Worm (Caenorhabditis elegans) whole organism, midembryonic: ENCODE results near the gene C18E9.2.

Experiments
- T22C8.4 ChIP-seq: fragments of 200-800 bp; sonication (Bioruptor generic); IDR thresholded peaks from 2 replicates; pipeline ENCODE4 v1.3.6; 2022; ENCODE audit warnings: missing genetic modification characterization, missing compliant biosample characterization
- cog-1 ChIP-seq: sonication (generic microtip); optimal IDR thresholded peaks from 2 replicates; lab custom pipeline; 2016; ENCODE audit warnings: missing genetic modification characterization, missing compliant biosample characterization
- flt-1 ChIP-seq: fragments of 200-800 bp; sonication (Bioruptor generic); IDR thresholded peaks from 2 replicates; pipeline ENCODE4 v1.3.6; 2022; ENCODE audit warnings: missing genetic modification characterization, missing compliant biosample characterization
- klf-2 ChIP-seq: fragments of 200-800 bp; sonication (Bioruptor generic); conservative IDR thresholded peaks from 2 replicates; pipeline ENCODE4 v1.3.6; 2022; ENCODE audit warnings: missing genetic modification reagents, missing genetic modification characterization, missing compliant biosample characterization
- med-1 ChIP-seq: sonication (generic microtip); optimal IDR thresholded peaks from 2 replicates; lab custom pipeline; 2017; ENCODE audit warnings: missing genetic modification characterization, mild to moderate bottlenecking, missing compliant biosample characterization, antibody characterized with exemption, missing genetic modification reagents; ENCODE audit not compliant: insufficient read depth
- ref-1 ChIP-seq: fragments of 200-800 bp; sonication (Bioruptor generic); conservative IDR thresholded peaks from 2 replicates; pipeline ENCODE4 v1.3.6; 2022; ENCODE audit warnings: missing genetic modification reagents, missing genetic modification characterization, missing compliant biosample characterization
- tab-1 ChIP-seq: fragments of 200-800 bp; sonication (Bioruptor generic); IDR thresholded peaks from 2 replicates; pipeline ENCODE4 v1.3.6; 2022; ENCODE audit warnings: missing genetic modification characterization, missing compliant biosample characterization
- ztf-23 ChIP-seq: fragments of 200-800 bp; sonication (Bioruptor generic); IDR thresholded peaks from 2 replicates; pipeline ENCODE4 v1.3.6; 2022; ENCODE audit warnings: missing genetic modification reagents, missing genetic modification characterization, missing compliant biosample characterization
- ztf-29 ChIP-seq: fragments of 200-800 bp; sonication (Bioruptor generic); IDR thresholded peaks from 2 replicates; pipeline ENCODE4 v1.3.6; 2022; ENCODE audit warnings: missing genetic modification reagents, missing genetic modification characterization, missing compliant biosample characterization

C18E9.2 gene

ce11 chrII:8947391-8947790 is 17.4 kb upstream of the C18E9.2 start, which contains the start of gene cutl-15:
Gene cutl-15, minus strand, starts transcription at chrII:8947688.
- TF ChIP-seq med-1 (GFP tag; lab: Kevin White, UChicago) (no peak), ztf-29 (no peak), T22C8.4 (GFP tag; lab: Robert Waterston, UW) (no peak), tab-1 (GFP tag; lab: Robert Waterston, UW) (no peak), ztf-23 (no peak), cog-1 (tag; lab: Kevin White, UChicago) (no peak), klf-2 (GFP tag; lab: Robert Waterston, UW) (no peak), flt-1 (no peak), ref-1 (no peak)

- TF ChIP-seq ztf-23: no peak
- TF ChIP-seq ref-1: no peak
- TF ChIP-seq flt-1: no peak
- TF ChIP-seq med-1 (GFP tag; lab: Kevin White, UChicago): no peak
- TF ChIP-seq cog-1 (tag; lab: Kevin White, UChicago): no peak
- no peak for TF ChIP-seq ztf-29
- no peak for TF ChIP-seq klf-2 (GFP tag; lab: Robert Waterston, UW)
- TF ChIP-seq tab-1 (GFP tag; lab: Robert Waterston, UW): no peak
- TF ChIP-seq T22C8.4 (GFP tag; lab: Robert Waterston, UW): no peak
Observed at ce11 chrII:8948640-8949039, 16.2 kb upstream of the C18E9.2 start.

ce11 chrII:8951270-8951669 is 13.5 kb upstream of the C18E9.2 start:
- TF ChIP-seq ztf-29: no peak
- TF ChIP-seq T22C8.4 (GFP tag; lab: Robert Waterston, UW): no peak
- no peak for TF ChIP-seq cog-1 (tag; lab: Kevin White, UChicago)
- no peak for TF ChIP-seq ref-1
- TF ChIP-seq klf-2 (GFP tag; lab: Robert Waterston, UW): no peak
- no peak for TF ChIP-seq ztf-23
- no peak for TF ChIP-seq tab-1 (GFP tag; lab: Robert Waterston, UW)

- TF ChIP-seq tab-1 (GFP tag; lab: Robert Waterston, UW) (no peak), klf-2 (GFP tag; lab: Robert Waterston, UW) (no peak), T22C8.4 (GFP tag; lab: Robert Waterston, UW) (no peak), ref-1 (no peak)
Observed at ce11 chrII:8953703-8954102, 11.1 kb upstream of the C18E9.2 start.

ce11 chrII:8956896-8957295 is 7.9 kb upstream of the C18E9.2 start:
- TF ChIP-seq tab-1 (GFP tag; lab: Robert Waterston, UW) (no peak), flt-1 (no peak), T22C8.4 (GFP tag; lab: Robert Waterston, UW) (no peak), klf-2 (GFP tag; lab: Robert Waterston, UW) (no peak), cog-1 (tag; lab: Kevin White, UChicago) (no peak), ztf-29 (no peak), ref-1 (no peak), ztf-23 (no peak), med-1 (GFP tag; lab: Kevin White, UChicago) (no peak)

ce11 chrII:8959081-8959480 is 5.7 kb upstream of the C18E9.2 start:
- TF ChIP-seq med-1 (GFP tag; lab: Kevin White, UChicago): no peak
- TF ChIP-seq ref-1: no peak
- TF ChIP-seq cog-1 (tag; lab: Kevin White, UChicago): no peak
- TF ChIP-seq flt-1: no peak
- TF ChIP-seq ztf-23: no peak
- TF ChIP-seq ztf-29: no peak
- no peak for TF ChIP-seq T22C8.4 (GFP tag; lab: Robert Waterston, UW)
- TF ChIP-seq klf-2 (GFP tag; lab: Robert Waterston, UW): no peak
- no peak for TF ChIP-seq tab-1 (GFP tag; lab: Robert Waterston, UW)

- TF ChIP-seq T22C8.4 (GFP tag; lab: Robert Waterston, UW) (no peak), med-1 (GFP tag; lab: Kevin White, UChicago) (no peak), klf-2 (GFP tag; lab: Robert Waterston, UW) (no peak), cog-1 (tag; lab: Kevin White, UChicago) (no peak), tab-1 (GFP tag; lab: Robert Waterston, UW) (no peak), ref-1 (no peak), ztf-23 (no peak), flt-1 (no peak), ztf-29 (no peak)
Observed at ce11 chrII:8960414-8960813, 4.4 kb upstream of the C18E9.2 start, which contains the start of gene cal-2. Gene cal-2, plus strand, starts transcription at chrII:8960714.

ce11 chrII:8961450-8961849 is 3.4 kb upstream of the C18E9.2 start:
- TF ChIP-seq med-1 (GFP tag; lab: Kevin White, UChicago) (no peak), ztf-29 (no peak), flt-1 (no peak), ref-1 (no peak), cog-1 (tag; lab: Kevin White, UChicago) (no peak), klf-2 (GFP tag; lab: Robert Waterston, UW) (no peak), tab-1 (GFP tag; lab: Robert Waterston, UW) (no peak), ztf-23 (no peak), T22C8.4 (GFP tag; lab: Robert Waterston, UW) (no peak)

ce11 chrII:8962206-8962605 is 2.6 kb upstream of the C18E9.2 start:
- TF ChIP-seq cog-1 (tag; lab: Kevin White, UChicago): no peak
- no peak for TF ChIP-seq ztf-29
- no peak for TF ChIP-seq T22C8.4 (GFP tag; lab: Robert Waterston, UW)
- TF ChIP-seq ref-1: no peak
- no peak for TF ChIP-seq ztf-23
- TF ChIP-seq tab-1 (GFP tag; lab: Robert Waterston, UW): no peak
- TF ChIP-seq klf-2 (GFP tag; lab: Robert Waterston, UW): no peak
- TF ChIP-seq flt-1: no peak
- no peak for TF ChIP-seq med-1 (GFP tag; lab: Kevin White, UChicago)

ce11 chrII:8964049-8964448 is 757 bp upstream of the C18E9.2 start, which contains the start of gene sftd-3:
Gene sftd-3, minus strand, starts transcription at chrII:8964149.
- TF ChIP-seq ref-1: no peak
- no peak for TF ChIP-seq tab-1 (GFP tag; lab: Robert Waterston, UW)
- TF ChIP-seq klf-2 (GFP tag; lab: Robert Waterston, UW): no peak
- TF ChIP-seq ztf-23: no peak
- no peak for TF ChIP-seq flt-1
- no peak for TF ChIP-seq T22C8.4 (GFP tag; lab: Robert Waterston, UW)
- TF ChIP-seq cog-1 (tag; lab: Kevin White, UChicago): no peak
- TF ChIP-seq ztf-29: no peak
- TF ChIP-seq med-1 (GFP tag; lab: Kevin White, UChicago): no peak
